Fruit fly (Drosophila melanogaster): Measurements from ENCODE around the gene Pp2A-29B.

DNA sequence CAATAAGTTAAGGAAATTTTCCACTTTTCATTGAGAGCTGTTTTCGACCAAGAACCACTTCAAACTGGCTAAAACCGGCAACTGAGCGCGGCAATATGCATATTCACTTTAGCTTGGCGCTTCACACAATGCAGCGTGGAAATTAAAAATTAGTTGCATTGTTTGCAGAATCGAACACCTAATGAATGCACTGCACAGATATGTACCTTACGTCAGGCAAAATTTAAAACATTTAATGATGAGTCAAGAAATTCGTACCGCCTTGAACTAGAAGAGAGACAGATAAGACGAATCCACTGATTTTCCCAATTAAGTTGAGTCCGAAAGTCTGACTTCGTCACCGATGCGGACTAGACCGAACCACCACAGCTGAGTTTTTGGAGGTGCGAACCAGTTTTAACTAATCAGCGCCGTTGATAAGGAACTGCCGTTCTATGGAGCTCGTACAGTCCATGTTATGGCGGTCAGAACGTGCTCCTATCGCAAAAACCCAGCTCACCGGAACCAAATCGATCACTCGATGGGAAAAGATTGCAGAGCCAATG, 38.0 kb upstream of the Pp2A-29B start:
- TF ChIP-seq CG31627 (GFP tag; optimal IDR thresholded peaks at IDR 0.05), result no peak
- TF ChIP-seq CG8119 (GFP tag; IDR thresholded peaks at IDR 0.05), result no peak
- TF ChIP-seq Ets21C (GFP tag; optimal IDR thresholded peaks at IDR 0.05), result no peak
- TF ChIP-seq CG10669 (GFP tag; optimal IDR thresholded peaks at IDR 0.05), result no peak
- no peak for TF ChIP-seq spab (GFP tag; optimal IDR thresholded peaks at IDR 0.05)
